Fruit fly (Drosophila melanogaster) whole organism, pupa: ENCODE data around the gene Lcp65Ag1.

ENCODE experiments used
- CG10348 ChIP-seq: fragments of 200-800 bp; sonication (Bioruptor generic); IDR thresholded peaks from 2 replicates; pipeline ENCODE4 v1.3.6; 2022; ENCODE audit warnings: missing biosample characterization, missing genetic modification characterization
- CG12605 ChIP-seq: fragments of 200-800 bp; sonication (Bioruptor generic); IDR thresholded peaks from 2 replicates; pipeline ENCODE4 v1.3.6; 2022; ENCODE audit warnings: missing biosample characterization, missing genetic modification characterization
- CG13204 ChIP-seq: fragments of 200-800 bp; sonication (Bioruptor generic); optimal IDR thresholded peaks from 2 replicates; lab custom pipeline; 2018; ENCODE audit warnings: missing biosample characterization, mild to moderate bottlenecking, missing genetic modification characterization, moderate library complexity
- CG14655 ChIP-seq: fragments of 200-800 bp; sonication (Bioruptor generic); optimal IDR thresholded peaks from 3 replicates; lab custom pipeline; 2017; ENCODE audit warnings: mild to moderate bottlenecking, missing biosample characterization, missing genetic modification reagents, missing genetic modification characterization
- CG15710 ChIP-seq: fragments of 200-800 bp; sonication (Bioruptor generic); optimal IDR thresholded peaks from 2 replicates; lab custom pipeline; 2018; ENCODE audit warnings: missing biosample characterization, mild to moderate bottlenecking, missing genetic modification characterization, moderate library complexity
- CG17806 ChIP-seq: fragments of 200-800 bp; sonication (Bioruptor generic); optimal IDR thresholded peaks from 2 replicates; lab custom pipeline; 2018; ENCODE audit warnings: missing biosample characterization, mild to moderate bottlenecking, missing genetic modification characterization, moderate library complexity
- CG32121 ChIP-seq: fragments of 200-800 bp; sonication (Bioruptor generic); IDR thresholded peaks from 2 replicates; pipeline ENCODE4 v1.3.6; 2022; ENCODE audit warnings: missing biosample characterization, missing genetic modification characterization
- CG34367 ChIP-seq: fragments of 200-800 bp; sonication (Bioruptor generic); optimal IDR thresholded peaks from 2 replicates; lab custom pipeline; 2018; ENCODE audit warnings: missing biosample characterization, mild to moderate bottlenecking, missing genetic modification characterization
- CG4496 ChIP-seq: fragments of 200-800 bp; sonication (Bioruptor generic); IDR thresholded peaks from 3 replicates; pipeline ENCODE4 v1.3.6; 2022; ENCODE audit warnings: missing biosample characterization, missing genetic modification characterization
- CG8159 ChIP-seq: fragments of 200-800 bp; sonication (Bioruptor generic); optimal IDR thresholded peaks from 3 replicates; lab custom pipeline; 2018; ENCODE audit warnings: missing biosample characterization, mild to moderate bottlenecking, missing genetic modification characterization, moderate library complexity
- CG8301 ChIP-seq: fragments of 200-800 bp; sonication (Bioruptor generic); optimal IDR thresholded peaks from 2 replicates; lab custom pipeline; 2018; ENCODE audit warnings: missing biosample characterization, mild to moderate bottlenecking, missing genetic modification characterization
- CG9948 ChIP-seq: fragments of 200-800 bp; sonication (Bioruptor generic); optimal IDR thresholded peaks from 2 replicates; lab custom pipeline; 2018; ENCODE audit warnings: missing biosample characterization, mild to moderate bottlenecking, missing genetic modification characterization, moderate library complexity
- D1 ChIP-seq: fragments of 200-800 bp; sonication (Bioruptor generic); optimal IDR thresholded peaks from 2 replicates; lab custom pipeline; 2018; ENCODE audit warnings: missing biosample characterization, mild to moderate bottlenecking, missing genetic modification characterization, moderate library complexity
- EcR ChIP-seq: fragments of 200-800 bp; sonication (Bioruptor generic); optimal IDR thresholded peaks from 3 replicates; lab custom pipeline; 2019; ENCODE audit warnings: missing biosample characterization, missing genetic modification characterization, mild to moderate bottlenecking, moderate library complexity, missing genetic modification reagents
- Ets98B ChIP-seq: fragments of 200-800 bp; sonication (Bioruptor generic); IDR thresholded peaks from 2 replicates; pipeline ENCODE4 v1.3.6; 2022; ENCODE audit warnings: missing biosample characterization, missing genetic modification characterization
- Pif1A ChIP-seq: fragments of 200-800 bp; sonication (Bioruptor generic); optimal IDR thresholded peaks from 3 replicates; lab custom pipeline; 2016; ENCODE audit warnings: missing biosample characterization, missing genetic modification characterization
- Pif1B ChIP-seq: fragments of 200-800 bp; sonication (Bioruptor generic); optimal IDR thresholded peaks from 3 replicates; lab custom pipeline; 2016; ENCODE audit warnings: missing biosample characterization, missing genetic modification characterization
- Snoo ChIP-seq: fragments of 200-800 bp; sonication (Bioruptor generic); optimal IDR thresholded peaks from 3 replicates; lab custom pipeline; 2017; ENCODE audit warnings: missing biosample characterization, mild to moderate bottlenecking, missing genetic modification characterization, inconsistent platforms
- fd96Ca ChIP-seq: fragments of 200-800 bp; sonication (Bioruptor generic); IDR thresholded peaks from 3 replicates; pipeline ENCODE4 v1.3.6; 2022; ENCODE audit warnings: missing biosample characterization, missing genetic modification characterization
- gl ChIP-seq: fragments of 200-800 bp; sonication (Bioruptor generic); optimal IDR thresholded peaks from 2 replicates; lab custom pipeline; 2018; ENCODE audit warnings: missing biosample characterization, mild to moderate bottlenecking, missing genetic modification characterization
- rn ChIP-seq: fragments of 200-800 bp; sonication (Bioruptor generic); IDR thresholded peaks from 2 replicates; pipeline ENCODE4 v1.3.6; 2022; ENCODE audit warnings: missing biosample characterization, missing genetic modification characterization

The Lcp65Ag1 gene

dm6 chr3L:6160514-6160913 is 25.4 kb upstream of the Lcp65Ag1 start, which contains the start of gene Cpr65Az:
TSS of gene Cpr65Az (plus strand) at chr3L:6160814.
- TF ChIP-seq CG8159 (tag; lab: Kevin White, UChicago) (no peak), CG13204 (GFP tag; lab: Kevin White, UChicago) (no peak), EcR (GFP tag; lab: Kevin White, UChicago) (no peak), fd96Ca (GFP tag; lab: Robert Waterston, UW) (no peak), CG14655 (no peak)

- TF ChIP-seq CG13204 (GFP tag; lab: Kevin White, UChicago) = no peak
- no peak for TF ChIP-seq Snoo (tag; lab: Kevin White, UChicago)
- TF ChIP-seq CG12605 (GFP tag; lab: Robert Waterston, UW) = no peak
- TF ChIP-seq CG15710 (tag; lab: Kevin White, UChicago) = no peak
- TF ChIP-seq CG34367 (tag; lab: Kevin White, UChicago) = no peak
- no peak for TF ChIP-seq CG9948 (tag; lab: Kevin White, UChicago)
- TF ChIP-seq D1 (tag; lab: Kevin White, UChicago) = no peak
- no peak for TF ChIP-seq fd96Ca (GFP tag; lab: Robert Waterston, UW)
- no peak for TF ChIP-seq CG14655
- no peak for TF ChIP-seq Pif1B (GFP tag; lab: Kevin White, UChicago)
- no peak for TF ChIP-seq CG17806 (tag; lab: Kevin White, UChicago)
- TF ChIP-seq CG32121 (GFP tag; lab: Robert Waterston, UW) = no peak
- TF ChIP-seq CG10348 (GFP tag; lab: Robert Waterston, UW) = no peak
- no peak for TF ChIP-seq Pif1A (GFP tag; lab: Kevin White, UChicago)
- no peak for TF ChIP-seq gl
- no peak for TF ChIP-seq CG8301
- TF ChIP-seq CG8159 (tag; lab: Kevin White, UChicago) = no peak
- TF ChIP-seq rn (GFP tag; lab: Robert Waterston, UW) = no peak
Measured at dm6 chr3L:6159863-6160262, 24.8 kb upstream of the Lcp65Ag1 start.

dm6 chr3L:6158530-6158929 is 23.5 kb upstream of the Lcp65Ag1 start, which contains the start of gene Cpr65Ay:
TSS of gene Cpr65Ay (minus strand) at chr3L:6158630.
- no peak for TF ChIP-seq CG14655
- no peak for TF ChIP-seq Snoo (tag; lab: Kevin White, UChicago)
- TF ChIP-seq CG9948 (tag; lab: Kevin White, UChicago) = no peak
- no peak for TF ChIP-seq CG8159 (tag; lab: Kevin White, UChicago)
- TF ChIP-seq Pif1A (GFP tag; lab: Kevin White, UChicago) = no peak
- no peak for TF ChIP-seq rn (GFP tag; lab: Robert Waterston, UW)
- TF ChIP-seq gl = no peak
- TF ChIP-seq CG4496 (GFP tag; lab: Robert Waterston, UW) = no peak
- TF ChIP-seq CG32121 (GFP tag; lab: Robert Waterston, UW) = no peak
- TF ChIP-seq CG13204 (GFP tag; lab: Kevin White, UChicago) = no peak
- TF ChIP-seq EcR (GFP tag; lab: Kevin White, UChicago) = no peak
- no peak for TF ChIP-seq CG8301
- no peak for TF ChIP-seq CG34367 (tag; lab: Kevin White, UChicago)
- TF ChIP-seq Ets98B (GFP tag; lab: Robert Waterston, UW) = no peak
- TF ChIP-seq CG10348 (GFP tag; lab: Robert Waterston, UW) = no peak
- no peak for TF ChIP-seq CG12605 (GFP tag; lab: Robert Waterston, UW)
- TF ChIP-seq fd96Ca (GFP tag; lab: Robert Waterston, UW) = no peak
- TF ChIP-seq CG15710 (tag; lab: Kevin White, UChicago) = no peak
- no peak for TF ChIP-seq Pif1B (GFP tag; lab: Kevin White, UChicago)
- no peak for TF ChIP-seq D1 (tag; lab: Kevin White, UChicago)

dm6 chr3L:6157327-6158032 is 22.4 kb upstream of the Lcp65Ag1 start, which contains the start of gene CG13297:
TSS of gene CG13297 (minus strand) at chr3L:6157377.
- no peak for TF ChIP-seq CG10348 (GFP tag; lab: Robert Waterston, UW)
- no peak for TF ChIP-seq fd96Ca (GFP tag; lab: Robert Waterston, UW)

- TF ChIP-seq Pif1A (GFP tag; lab: Kevin White, UChicago) (peak; percentile 81), Pif1B (GFP tag; lab: Kevin White, UChicago) (peak; percentile 71), D1 (tag; lab: Kevin White, UChicago) (no peak), rn (GFP tag; lab: Robert Waterston, UW) (no peak), CG12605 (GFP tag; lab: Robert Waterston, UW) (peak; percentile 91), CG14655 (no peak), fd96Ca (GFP tag; lab: Robert Waterston, UW) (0 out of 3 replicates have a peak, but pooled peaks have one; percentile 42), CG13204 (GFP tag; lab: Kevin White, UChicago) (peak; percentile 89), CG17806 (tag; lab: Kevin White, UChicago) (peak; percentile 35), CG8301 (no peak), CG8159 (tag; lab: Kevin White, UChicago) (peak; percentile 42), CG4496 (GFP tag; lab: Robert Waterston, UW) (peak; percentile 77), CG10348 (GFP tag; lab: Robert Waterston, UW) (no peak), CG9948 (tag; lab: Kevin White, UChicago) (no peak), CG34367 (tag; lab: Kevin White, UChicago) (peak; percentile 59), CG32121 (GFP tag; lab: Robert Waterston, UW) (peak; percentile 37; the same call in 1 of the 2 replicates), Ets98B (GFP tag; lab: Robert Waterston, UW) (peak; percentile 61; the same call in 1 of the 2 replicates), CG15710 (tag; lab: Kevin White, UChicago) (peak; percentile 65), Snoo (tag; lab: Kevin White, UChicago) (peak; percentile 43), gl (peak; percentile 68), EcR (GFP tag; lab: Kevin White, UChicago) (peak; percentile 73)
Measured at dm6 chr3L:6154951-6155394, 19.9 kb upstream of the Lcp65Ag1 start.
